Worm (Caenorhabditis elegans): ENCODE results near the gene R166.3.

ce11 chrII:10545213-10545612, 6.1 kb upstream of the R166.3 start:
- no peak for TF ChIP-seq tbx-11 (GFP tag; IDR thresholded peaks at IDR 0.05)
- peak; percentile 34 for TF ChIP-seq ceh-36 (tag; optimal IDR thresholded peaks at IDR 0.05)
- peak; percentile 73 for TF ChIP-seq pes-1 (GFP tag; IDR thresholded peaks at IDR 0.05)
- TF ChIP-seq ama-1 (optimal IDR thresholded peaks at IDR 0.05) = no peak
- no peak for TF ChIP-seq B0310.2 (tag; optimal IDR thresholded peaks at IDR 0.05)
- TF ChIP-seq aly-1 (tag; optimal IDR thresholded peaks at IDR 0.05) = no peak
- TF ChIP-seq tbx-37 (GFP tag; conservative IDR thresholded peaks at IDR 0.05) = no peak
- TF ChIP-seq tra-4 (tag; optimal IDR thresholded peaks at IDR 0.05) = no peak
- no peak for TF ChIP-seq scrt-1 (GFP tag; IDR thresholded peaks at IDR 0.05)
- TF ChIP-seq flt-1 (GFP tag; IDR thresholded peaks at IDR 0.05) = 0 out of 2 replicates have a peak, but pooled peaks have one; percentile 36
- peak; percentile 30 for TF ChIP-seq ceh-13 (GFP tag; optimal IDR thresholded peaks at IDR 0.05)
- TF ChIP-seq sea-1 (GFP tag; conservative IDR thresholded peaks at IDR 0.05) = no peak
